Worm (Caenorhabditis elegans) whole organism, L4 larva: Measurements from ENCODE around the gene idpc-2.

Experiments used
- D1046.2 ChIP-seq: fragments of 200-800 bp; sonication (Bioruptor generic); IDR thresholded peaks from 2 replicates; pipeline ENCODE4 v1.3.6; 2022; ENCODE audit warnings: missing genetic modification characterization, missing compliant biosample characterization
- F10B5.3 ChIP-seq: sonication (generic microtip); optimal IDR thresholded peaks from 2 replicates; lab custom pipeline; 2016; ENCODE audit warnings: mild to moderate bottlenecking, missing genetic modification characterization, missing compliant biosample characterization
- T20F7.1 ChIP-seq: fragments of 200-800 bp; sonication (Bioruptor generic); optimal IDR thresholded peaks from 2 replicates; lab custom pipeline; 2018; ENCODE audit warnings: mild to moderate bottlenecking, missing genetic modification characterization, missing compliant biosample characterization
- aha-1 ChIP-seq: fragments of 150-350 bp; peaks from one replicate; lab custom pipeline; 2014; ENCODE audit warnings: missing biosample characterization, missing genetic modification characterization
- aly-2 ChIP-seq: sonication (generic microtip); optimal IDR thresholded peaks from 2 replicates; lab custom pipeline; 2018; ENCODE audit warnings: missing biosample characterization, missing genetic modification characterization
- ama-1 ChIP-seq: fragments of 150-350 bp; optimal IDR thresholded peaks from 2 replicates; lab custom pipeline; 2014; ENCODE audit warnings: inconsistent platforms, mixed read lengths
- arid-1 ChIP-seq: fragments of 200-800 bp; sonication (Bioruptor generic); conservative IDR thresholded peaks from 2 replicates; pipeline ENCODE4 v1.3.6; 2022; ENCODE audit warnings: missing genetic modification reagents, missing genetic modification characterization, missing compliant biosample characterization
- ceh-20 ChIP-seq: fragments of 200-800 bp; sonication (Bioruptor generic); IDR thresholded peaks from 2 replicates; pipeline ENCODE4 v1.3.6; 2022; ENCODE audit warnings: missing genetic modification reagents, missing genetic modification characterization, missing compliant biosample characterization
- ceh-28 ChIP-seq: fragments of 150-350 bp; optimal IDR thresholded peaks from 2 replicates; lab custom pipeline; 2014; ENCODE audit warnings: missing biosample characterization, missing genetic modification reagents, missing genetic modification characterization
- ceh-32 ChIP-seq: sonication (generic microtip); optimal IDR thresholded peaks from 2 replicates; lab custom pipeline; 2016; ENCODE audit warnings: mild to moderate bottlenecking, missing genetic modification characterization, missing compliant biosample characterization; ENCODE audit not compliant: poor library complexity
- ceh-44 ChIP-seq: fragments of 200-800 bp; sonication (Bioruptor generic); IDR thresholded peaks from 2 replicates; pipeline ENCODE4 v1.3.6; 2022; ENCODE audit warnings: missing genetic modification reagents, missing genetic modification characterization, missing compliant biosample characterization
- cey-2 ChIP-seq: sonication (generic microtip); optimal IDR thresholded peaks from 3 replicates; lab custom pipeline; 2017; ENCODE audit warnings: missing genetic modification characterization, mild to moderate bottlenecking, missing compliant biosample characterization, antibody characterized with exemption, borderline replicate concordance; ENCODE audit not compliant: insufficient read depth
- ctbp-1 ChIP-seq: fragments of 200-800 bp; sonication (Bioruptor generic); IDR thresholded peaks from 2 replicates; pipeline ENCODE4 v1.3.6; 2022; ENCODE audit warnings: missing genetic modification reagents, missing genetic modification characterization, missing compliant biosample characterization
- daf-16 ChIP-seq, 3 experiments: sonication (generic microtip); optimal IDR thresholded peaks; 2 replicates each; lab custom pipeline; 2016 to 2017; ENCODE audit warnings: missing genetic modification characterization in 3 of 3, missing genetic modification reagents in 3 of 3, mild to moderate bottlenecking in 2 of 3, missing compliant biosample characterization in 2 of 3, missing biosample characterization in 1 of 3, moderate library complexity in 1 of 3
- daf-19 ChIP-seq: fragments of 200-800 bp; sonication (Bioruptor generic); conservative IDR thresholded peaks from 2 replicates; pipeline ENCODE4 v1.3.6; 2022; ENCODE audit warnings: missing genetic modification characterization, missing compliant biosample characterization
- dmd-6 ChIP-seq: fragments of 200-800 bp; sonication (Bioruptor generic); IDR thresholded peaks from 2 replicates; pipeline ENCODE4 v1.3.6; 2022; ENCODE audit warnings: missing genetic modification reagents, missing genetic modification characterization, missing compliant biosample characterization
- dmd-9 ChIP-seq: fragments of 200-800 bp; sonication (Bioruptor generic); IDR thresholded peaks from 2 replicates; pipeline ENCODE4 v1.3.6; 2022; ENCODE audit warnings: missing genetic modification reagents, missing genetic modification characterization, missing compliant biosample characterization
- dve-1 ChIP-seq: sonication (generic microtip); optimal IDR thresholded peaks from 2 replicates; lab custom pipeline; 2017; ENCODE audit warnings: antibody characterized with exemption, mild to moderate bottlenecking, missing genetic modification characterization, missing compliant biosample characterization; ENCODE audit not compliant: insufficient read depth
- egl-43 ChIP-seq: fragments of 200-800 bp; sonication (Bioruptor generic); IDR thresholded peaks from 2 replicates; pipeline ENCODE4 v1.3.6; 2022; ENCODE audit warnings: missing genetic modification reagents, missing genetic modification characterization, missing compliant biosample characterization
- fos-1 ChIP-seq: fragments of 150-350 bp; optimal IDR thresholded peaks from 2 replicates; lab custom pipeline; 2014; ENCODE audit warnings: missing biosample characterization, missing genetic modification characterization
- gei-8 ChIP-seq: fragments of 200-800 bp; sonication (Bioruptor generic); optimal IDR thresholded peaks from 2 replicates; lab custom pipeline; 2018; ENCODE audit warnings: mild to moderate bottlenecking, missing genetic modification characterization, missing compliant biosample characterization
- hlh-11 ChIP-seq: fragments of 200-800 bp; sonication (Bioruptor generic); optimal IDR thresholded peaks from 2 replicates; lab custom pipeline; 2018; ENCODE audit warnings: mild to moderate bottlenecking, missing genetic modification characterization, missing compliant biosample characterization
- hlh-30 ChIP-seq: sonication (generic microtip); optimal IDR thresholded peaks from 2 replicates; lab custom pipeline; 2017; ENCODE audit warnings: antibody characterized with exemption, mild to moderate bottlenecking, missing genetic modification characterization, missing compliant biosample characterization; ENCODE audit not compliant: insufficient read depth
- hmg-1.1 ChIP-seq: fragments of 200-800 bp; sonication (Bioruptor generic); IDR thresholded peaks from 2 replicates; pipeline ENCODE4 v1.3.6; 2022; ENCODE audit warnings: missing genetic modification reagents, missing genetic modification characterization, missing compliant biosample characterization
- lir-3 ChIP-seq: sonication (generic microtip); optimal IDR thresholded peaks from 2 replicates; lab custom pipeline; 2016; ENCODE audit warnings: mild to moderate bottlenecking, missing genetic modification characterization, missing compliant biosample characterization
- mdl-1 ChIP-seq, 2 experiments: fragments of 150-350 bp in 1 of 2; sonication (generic microtip) in 1 of 2; optimal IDR thresholded peaks; 2 replicates each; lab custom pipeline; 2014 to 2017; ENCODE audit warnings: missing biosample characterization in 2 of 2, missing genetic modification characterization in 2 of 2
- mep-1 ChIP-seq: fragments of 150-350 bp; sonication (generic microtip); optimal IDR thresholded peaks from 3 replicates; lab custom pipeline; 2014; ENCODE audit warnings: missing biosample characterization, missing genetic modification characterization
- mes-2 ChIP-seq: sonication (generic microtip); optimal IDR thresholded peaks from 2 replicates; lab custom pipeline; 2016; ENCODE audit warnings: missing genotype, mild to moderate bottlenecking, missing genetic modification characterization, missing compliant biosample characterization; ENCODE audit not compliant: poor library complexity, severe bottlenecking
- mxl-2 ChIP-seq: fragments of 200-800 bp; sonication (Bioruptor generic); conservative IDR thresholded peaks from 2 replicates; pipeline ENCODE4 v1.3.6; 2022; ENCODE audit warnings: missing genetic modification reagents, missing genetic modification characterization, missing compliant biosample characterization
- mxl-3 ChIP-seq: fragments of 200-800 bp; sonication (Bioruptor generic); optimal IDR thresholded peaks from 2 replicates; lab custom pipeline; 2018; ENCODE audit warnings: mild to moderate bottlenecking, missing genetic modification characterization, missing compliant biosample characterization
- nhr-10 ChIP-seq: fragments of 150-350 bp; optimal IDR thresholded peaks from 2 replicates; lab custom pipeline; 2014; ENCODE audit warnings: missing biosample characterization, missing genetic modification characterization
- nhr-111 ChIP-seq: fragments of 200-800 bp; sonication (Bioruptor generic); optimal IDR thresholded peaks from 2 replicates; lab custom pipeline; 2018; ENCODE audit warnings: mild to moderate bottlenecking, missing genetic modification characterization, missing compliant biosample characterization
- nhr-25 ChIP-seq: sonication (generic microtip); optimal IDR thresholded peaks from 2 replicates; lab custom pipeline; 2017; ENCODE audit warnings: missing genetic modification characterization, mild to moderate bottlenecking, missing compliant biosample characterization, antibody characterized with exemption, moderate library complexity, borderline replicate concordance; ENCODE audit not compliant: insufficient read depth
- nhr-28 ChIP-seq: fragments of 150-350 bp; optimal IDR thresholded peaks from 2 replicates; lab custom pipeline; 2014; ENCODE audit warnings: missing biosample characterization, missing genetic modification characterization
- nhr-41 ChIP-seq: fragments of 200-800 bp; sonication (Bioruptor generic); IDR thresholded peaks from 2 replicates; pipeline ENCODE4 v1.3.6; 2022; ENCODE audit warnings: missing genetic modification reagents, missing genetic modification characterization, missing compliant biosample characterization
- nhr-48 ChIP-seq: sonication (generic microtip); optimal IDR thresholded peaks from 2 replicates; lab custom pipeline; 2016; ENCODE audit warnings: mild to moderate bottlenecking, missing genetic modification characterization, missing compliant biosample characterization
- nhr-6 ChIP-seq: fragments of 150-350 bp; optimal IDR thresholded peaks from 2 replicates; lab custom pipeline; 2014; ENCODE audit warnings: missing biosample characterization, missing genetic modification characterization
- nhr-76 ChIP-seq: fragments of 150-350 bp; optimal IDR thresholded peaks from 2 replicates; lab custom pipeline; 2014; ENCODE audit warnings: missing biosample characterization, missing genetic modification characterization
- nhr-77 ChIP-seq: fragments of 150-350 bp; optimal IDR thresholded peaks from 2 replicates; lab custom pipeline; 2014; ENCODE audit warnings: missing biosample characterization, missing genetic modification characterization
- pha-4 ChIP-seq, 2 experiments: fragments of 150-350 bp in 1 of 2; fragments of 200-800 bp in 1 of 2; sonication (Bioruptor generic) in 1 of 2; IDR thresholded peaks in 1 of 2; optimal IDR thresholded peaks in 1 of 2; 2 replicates each; pipeline versions ENCODE4 v1.3.6 to Lab custom; 2014 to 2022; ENCODE audit warnings: missing genetic modification characterization in 2 of 2, missing genetic modification reagents in 2 of 2, missing biosample characterization in 1 of 2, missing compliant biosample characterization in 1 of 2
- pqm-1 ChIP-seq: sonication (generic microtip); optimal IDR thresholded peaks from 2 replicates; lab custom pipeline; 2017; ENCODE audit warnings: missing biosample characterization, missing genetic modification characterization
- spr-3 ChIP-seq: fragments of 200-800 bp; sonication (Bioruptor generic); optimal IDR thresholded peaks from 2 replicates; lab custom pipeline; 2018; ENCODE audit warnings: mild to moderate bottlenecking, missing genetic modification characterization, missing compliant biosample characterization
- tag-97 ChIP-seq: fragments of 200-800 bp; sonication (Bioruptor generic); IDR thresholded peaks from 2 replicates; pipeline ENCODE4 v1.3.6; 2022; ENCODE audit warnings: missing genetic modification characterization, missing compliant biosample characterization
- unc-39 ChIP-seq: sonication (generic microtip); optimal IDR thresholded peaks from 2 replicates; lab custom pipeline; 2017; ENCODE audit warnings: missing biosample characterization, missing genetic modification characterization
- zfp-3 ChIP-seq: fragments of 200-800 bp; sonication (Bioruptor generic); conservative IDR thresholded peaks from 2 replicates; pipeline ENCODE4 v1.3.6; 2022; ENCODE audit warnings: missing genetic modification reagents, missing genetic modification characterization, missing compliant biosample characterization

idpc-2 gene

ce11 chrV:8615711-8616110 lies 5.4 kb downstream of the idpc-2 start:
- TF ChIP-seq cey-2 (tag; lab: Kevin White, UChicago) (no peak), lir-3 (tag; lab: Kevin White, UChicago) (no peak), daf-19 (GFP tag; lab: Robert Waterston, UW) (no peak), mes-2 (tag; lab: Kevin White, UChicago) (peak; percentile 21), mep-1 (peak; percentile 15), zfp-3 (GFP tag; lab: Robert Waterston, UW) (no peak), hlh-11 (no peak), ceh-44 (GFP tag; lab: Robert Waterston, UW) (0 out of 2 replicates have a peak, but pooled peaks have one; percentile 10), nhr-48 (tag; lab: Kevin White, UChicago) (peak; percentile 19), D1046.2 (GFP tag; lab: Robert Waterston, UW) (no peak), gei-8 (GFP tag; lab: Kevin White, UChicago) (no peak), ctbp-1 (0 out of 2 replicates have a peak, but pooled peaks have one; percentile 7), arid-1 (no peak; the same call in 1 of the 2 replicates), tag-97 (GFP tag; lab: Robert Waterston, UW) (no peak), spr-3 (GFP tag; lab: Kevin White, UChicago) (no peak), hmg-1.1 (GFP tag; lab: Robert Waterston, UW) (0 out of 2 replicates have a peak, but pooled peaks have one; percentile 20), ama-1 (lab: Kevin White, UChicago) (peak; percentile 68), hlh-30 (tag; lab: Kevin White, UChicago) (no peak), aha-1 (tag; lab: Kevin White, UChicago) (peak; percentile 77), ceh-32 (no peak), ceh-20 (no peak), ceh-28 (no peak), unc-39 (no peak), daf-16 (GFP tag; optimal IDR thresholded peaks at IDR 0.05; lab: Kevin White, UChicago) (no peak), daf-16 (tag; optimal IDR thresholded peaks at IDR 0.05; lab: Kevin White, UChicago) (peak; percentile 9), nhr-28 (tag; lab: Kevin White, UChicago) (no peak), nhr-77 (tag; lab: Kevin White, UChicago) (no peak), nhr-76 (no peak)

DNA sequence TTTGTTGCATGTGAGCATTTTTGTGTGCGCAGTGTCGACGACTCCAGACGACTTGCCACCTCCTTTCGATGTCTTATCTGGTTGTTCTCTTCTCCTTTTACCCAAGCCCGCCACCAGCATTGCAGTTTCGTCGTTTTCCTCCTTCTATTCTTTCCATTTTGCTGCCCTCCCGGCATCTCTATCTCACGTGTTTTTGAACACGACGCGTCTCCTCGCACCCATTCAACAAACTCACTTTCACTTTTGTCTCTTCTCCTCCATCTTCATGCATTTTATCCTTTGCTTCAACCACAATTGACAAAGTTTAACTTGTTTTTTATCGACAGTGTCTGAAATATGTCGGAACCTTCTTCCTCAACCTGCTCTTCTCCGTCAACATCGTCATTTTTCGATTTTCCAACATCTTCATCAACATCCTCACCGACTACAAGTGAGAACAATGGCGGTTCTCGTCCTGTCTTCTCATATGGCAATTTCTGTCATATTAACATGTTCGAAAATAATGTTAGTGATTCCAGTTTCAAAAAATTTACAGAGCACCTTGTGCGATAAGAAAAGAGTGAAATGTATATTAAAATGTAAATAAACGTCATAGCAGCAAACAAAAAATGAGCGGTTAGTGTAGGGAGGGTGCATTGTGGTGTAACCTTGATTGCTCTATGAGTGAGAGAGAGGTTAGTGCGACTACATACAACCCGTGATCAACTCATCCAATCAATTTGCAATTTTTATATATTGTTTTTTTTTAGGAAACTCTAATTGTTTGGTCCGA lies 10.3 kb downstream of the idpc-2 start, which contains the start of gene fip-4:
Gene fip-4, minus strand, starts transcription at position 636 of the 772 bp plus-strand sequence.
- peak; percentile 57; the same call in 1 of the 2 replicates for TF ChIP-seq nhr-41 (GFP tag; lab: Robert Waterston, UW)
- peak; percentile 60 for TF ChIP-seq dmd-6 (GFP tag; lab: Robert Waterston, UW)
- TF ChIP-seq daf-16 (GFP tag; optimal IDR thresholded peaks at IDR 0.05; lab: Kevin White, UChicago), result no peak
- TF ChIP-seq daf-16 (tag; optimal IDR thresholded peaks at IDR 0.05; lab: Kevin White, UChicago), result peak; percentile 78
- peak; percentile 69 for TF ChIP-seq nhr-25 (tag; lab: Kevin White, UChicago)
- TF ChIP-seq nhr-111, result no peak
- TF ChIP-seq aly-2 (tag; lab: Kevin White, UChicago), result no peak
- no peak for TF ChIP-seq egl-43
- no peak for TF ChIP-seq nhr-10 (tag; lab: Kevin White, UChicago)
- TF ChIP-seq dmd-9 (GFP tag; lab: Robert Waterston, UW), result no peak
- peak; percentile 76 for TF ChIP-seq ama-1 (lab: Kevin White, UChicago)
- TF ChIP-seq pha-4 (GFP tag; IDR thresholded peaks at IDR 0.05; lab: Robert Waterston, UW), result no peak
- peak; percentile 92 for TF ChIP-seq pha-4 (tag; optimal IDR thresholded peaks at IDR 0.05; lab: Kevin White, UChicago)
- peak; percentile 76 for TF ChIP-seq aha-1 (tag; lab: Kevin White, UChicago)
- peak; percentile 87 for TF ChIP-seq hlh-30 (tag; lab: Kevin White, UChicago)
- TF ChIP-seq mdl-1 (tag; optimal IDR thresholded peaks at IDR 0.05; lab: Kevin White, UChicago), result peak in 1 of 2 experiments; percentile 60
- TF ChIP-seq hlh-11, result peak; percentile 45
- no peak for TF ChIP-seq fos-1 (tag; lab: Kevin White, UChicago)
- TF ChIP-seq nhr-28 (tag; lab: Kevin White, UChicago), result peak; percentile 82
- peak; percentile 48 for TF ChIP-seq hmg-1.1 (GFP tag; lab: Robert Waterston, UW)
- TF ChIP-seq mxl-3 (GFP tag; lab: Kevin White, UChicago), result peak; percentile 57
- no peak for TF ChIP-seq T20F7.1 (GFP tag; lab: Kevin White, UChicago)
- TF ChIP-seq dve-1 (tag; lab: Kevin White, UChicago), result peak; percentile 62
- TF ChIP-seq nhr-6 (tag; lab: Kevin White, UChicago), result no peak
- no peak for TF ChIP-seq F10B5.3
- TF ChIP-seq nhr-77 (tag; lab: Kevin White, UChicago), result peak; percentile 57
- peak; percentile 26 for TF ChIP-seq mep-1
- TF ChIP-seq pqm-1 (tag; lab: Kevin White, UChicago), result peak; percentile 11
- TF ChIP-seq cey-2 (tag; lab: Kevin White, UChicago), result peak; percentile 12
- peak; percentile 67; the same call in 1 of the 2 replicates for TF ChIP-seq mxl-2 (GFP tag; lab: Robert Waterston, UW)
